Worm (Caenorhabditis elegans) whole organism, L3 larva: Measurements from ENCODE around the gene F40G12.11.
"Not testable (repeated sequence)": the region's sequence is repeated elsewhere in the genome, so short reads cannot be mapped to it uniquely, and the experiment has no call there.

Experiments used
- R02D3.7 ChIP-seq: fragments of 150-350 bp; optimal IDR thresholded peaks from 2 replicates; lab custom pipeline; 2014; ENCODE audit warnings: missing biosample characterization, missing genetic modification characterization
- aly-2 ChIP-seq: fragments of 150-350 bp; optimal IDR thresholded peaks from 2 replicates; lab custom pipeline; 2014; ENCODE audit warnings: missing biosample characterization, missing genetic modification characterization
- ama-1 ChIP-seq: fragments of 150-350 bp; optimal IDR thresholded peaks from 2 replicates; lab custom pipeline; 2018
- ceh-16 ChIP-seq: sonication (generic microtip); optimal IDR thresholded peaks from 2 replicates; lab custom pipeline; 2017; ENCODE audit warnings: missing biosample characterization, missing genetic modification characterization
- ceh-28 ChIP-seq: fragments of 150-350 bp; optimal IDR thresholded peaks from 2 replicates; lab custom pipeline; 2014; ENCODE audit warnings: missing biosample characterization, missing genetic modification reagents, missing genetic modification characterization
- ceh-9 ChIP-seq: sonication (generic microtip); optimal IDR thresholded peaks from 2 replicates; lab custom pipeline; 2018; ENCODE audit warnings: missing biosample characterization, missing genetic modification characterization
- egl-27 ChIP-seq: sonication (generic microtip); optimal IDR thresholded peaks from 4 replicates; lab custom pipeline; 2017; ENCODE audit warnings: missing biosample characterization, missing genetic modification reagents, missing genetic modification characterization
- egl-5 ChIP-seq: fragments of 150-350 bp; optimal IDR thresholded peaks from 2 replicates; lab custom pipeline; 2017; ENCODE audit warnings: missing biosample characterization, missing genetic modification reagents, missing genetic modification characterization, inconsistent platforms
- elt-1 ChIP-seq: fragments of 150-350 bp; optimal IDR thresholded peaks from 2 replicates; lab custom pipeline; 2014; ENCODE audit warnings: missing biosample characterization, missing genetic modification characterization
- elt-2 ChIP-seq: sonication (generic microtip); optimal IDR thresholded peaks from 2 replicates; lab custom pipeline; 2016; ENCODE audit warnings: missing genetic modification reagents, mild to moderate bottlenecking, missing genetic modification characterization, missing compliant biosample characterization
- eor-1 ChIP-seq, 2 experiments: fragments of 150-350 bp; optimal IDR thresholded peaks; 2 replicates each; lab custom pipeline; 2014 to 2018; ENCODE audit warnings: missing biosample characterization in 2 of 2, missing genetic modification characterization in 2 of 2
- fkh-10 ChIP-seq: sonication (generic microtip); optimal IDR thresholded peaks from 2 replicates; lab custom pipeline; 2017; ENCODE audit warnings: missing biosample characterization, missing genetic modification reagents, missing genetic modification characterization
- fos-1 ChIP-seq: fragments of 150-350 bp; optimal IDR thresholded peaks from 2 replicates; lab custom pipeline; 2014; ENCODE audit warnings: missing biosample characterization, missing genetic modification characterization
- hmg-11 ChIP-seq: sonication (generic microtip); optimal IDR thresholded peaks from 2 replicates; lab custom pipeline; 2016; ENCODE audit warnings: missing genetic modification characterization, missing compliant biosample characterization
- jun-1 ChIP-seq: fragments of 150-350 bp; optimal IDR thresholded peaks from 2 replicates; lab custom pipeline; 2014; ENCODE audit warnings: missing biosample characterization, missing genetic modification reagents, missing genetic modification characterization
- lin-39 ChIP-seq: fragments of 150-350 bp; optimal IDR thresholded peaks from 2 replicates; lab custom pipeline; 2018; ENCODE audit warnings: missing biosample characterization, missing genetic modification reagents, missing genetic modification characterization
- mdl-1 ChIP-seq: fragments of 150-350 bp; optimal IDR thresholded peaks from 2 replicates; lab custom pipeline; 2014; ENCODE audit warnings: missing biosample characterization, missing genetic modification characterization
- mml-1 ChIP-seq: fragments of 150-350 bp; sonication (generic microtip); optimal IDR thresholded peaks from 3 replicates; lab custom pipeline; 2014; ENCODE audit warnings: missing biosample characterization, missing genetic modification characterization
- nfya-1 ChIP-seq: sonication (generic microtip); optimal IDR thresholded peaks from 2 replicates; lab custom pipeline; 2017; ENCODE audit warnings: missing genetic modification characterization, mild to moderate bottlenecking, missing compliant biosample characterization, antibody characterized with exemption, moderate library complexity; ENCODE audit not compliant: insufficient read depth
- nhr-11 ChIP-seq: fragments of 150-350 bp; optimal IDR thresholded peaks from 2 replicates; lab custom pipeline; 2014; ENCODE audit warnings: missing biosample characterization, missing genetic modification characterization
- nhr-12 ChIP-seq: fragments of 150-350 bp; optimal IDR thresholded peaks from 2 replicates; lab custom pipeline; 2014; ENCODE audit warnings: missing biosample characterization, missing genetic modification characterization
- nhr-23 ChIP-seq: fragments of 150-350 bp; optimal IDR thresholded peaks from 2 replicates; lab custom pipeline; 2014; ENCODE audit warnings: missing biosample characterization, missing genetic modification reagents, missing genetic modification characterization
- nhr-237 ChIP-seq: fragments of 150-350 bp; optimal IDR thresholded peaks from 2 replicates; lab custom pipeline; 2014; ENCODE audit warnings: missing biosample characterization, missing genetic modification characterization
- nhr-25 ChIP-seq: sonication (generic microtip); optimal IDR thresholded peaks from 2 replicates; lab custom pipeline; 2017; ENCODE audit warnings: missing biosample characterization, missing genetic modification characterization
- nhr-28 ChIP-seq: fragments of 150-350 bp; optimal IDR thresholded peaks from 2 replicates; lab custom pipeline; 2014; ENCODE audit warnings: missing biosample characterization, missing genetic modification characterization
- nhr-43 ChIP-seq: sonication (generic microtip); optimal IDR thresholded peaks from 2 replicates; lab custom pipeline; 2016; ENCODE audit warnings: mild to moderate bottlenecking, missing genetic modification characterization, missing compliant biosample characterization; ENCODE audit not compliant: poor library complexity, severe bottlenecking
- nhr-67 ChIP-seq: fragments of 150-350 bp; optimal IDR thresholded peaks from 2 replicates; lab custom pipeline; 2014; ENCODE audit warnings: missing biosample characterization, missing genetic modification characterization
- nhr-77 ChIP-seq: fragments of 150-350 bp; optimal IDR thresholded peaks from 2 replicates; lab custom pipeline; 2014; ENCODE audit warnings: missing biosample characterization, missing genetic modification characterization
- pha-4 ChIP-seq: fragments of 150-350 bp; optimal IDR thresholded peaks from 2 replicates; lab custom pipeline; 2014; ENCODE audit warnings: missing biosample characterization, missing genetic modification reagents, missing genetic modification characterization
- pqm-1 ChIP-seq: fragments of 150-350 bp; optimal IDR thresholded peaks from 2 replicates; lab custom pipeline; 2017; ENCODE audit warnings: missing biosample characterization, missing genetic modification characterization, inconsistent platforms
- sea-2 ChIP-seq: fragments of 150-350 bp; sonication (generic microtip); optimal IDR thresholded peaks from 4 replicates; lab custom pipeline; 2014; ENCODE audit warnings: missing biosample characterization, missing genetic modification reagents, missing genetic modification characterization
- skn-1 ChIP-seq: fragments of 150-350 bp; optimal IDR thresholded peaks from 2 replicates; lab custom pipeline; 2014; ENCODE audit warnings: missing biosample characterization, missing genetic modification characterization
- snpc-4 ChIP-seq: fragments of 150-350 bp; optimal IDR thresholded peaks from 2 replicates; lab custom pipeline; 2014; ENCODE audit warnings: missing biosample characterization, missing genetic modification characterization
- unc-39 ChIP-seq: sonication (generic microtip); optimal IDR thresholded peaks from 4 replicates; lab custom pipeline; 2017; ENCODE audit warnings: missing biosample characterization, missing genetic modification characterization
- unc-62 ChIP-seq: fragments of 150-350 bp; sonication (generic microtip); optimal IDR thresholded peaks from 4 replicates; lab custom pipeline; 2014; ENCODE audit warnings: missing biosample characterization, missing genetic modification reagents, missing genetic modification characterization
- zag-1 ChIP-seq: fragments of 150-350 bp; optimal IDR thresholded peaks from 2 replicates; lab custom pipeline; 2014; ENCODE audit warnings: missing biosample characterization, missing genetic modification characterization
- ztf-4 ChIP-seq: fragments of 150-350 bp; optimal IDR thresholded peaks from 2 replicates; lab custom pipeline; 2014; ENCODE audit warnings: missing biosample characterization, missing genetic modification characterization

Gene F40G12.11

ce11 chrV:14273019-14273418, 13.0 kb upstream of the F40G12.11 start, which contains the start of gene F40G12.6:
Gene F40G12.6 (minus strand): TSS chrV:14273119.
- no peak for TF ChIP-seq ceh-28
- no peak for TF ChIP-seq nhr-28 (tag; lab: Kevin White, UChicago)
- no peak for TF ChIP-seq nhr-11 (tag; lab: Kevin White, UChicago)
- no peak for TF ChIP-seq nfya-1
- TF ChIP-seq mdl-1, result no peak
- TF ChIP-seq nhr-237 (tag; lab: Kevin White, UChicago), result no peak
- TF ChIP-seq ceh-9 (tag; lab: Kevin White, UChicago), result no peak
- TF ChIP-seq zag-1 (tag; lab: Kevin White, UChicago), result no peak
- TF ChIP-seq ztf-4 (tag; lab: Kevin White, UChicago), result no peak
- TF ChIP-seq ceh-16 (tag; lab: Kevin White, UChicago), result no peak
- no peak for TF ChIP-seq unc-39 (tag; lab: Kevin White, UChicago)
- TF ChIP-seq nhr-43 (tag; lab: Kevin White, UChicago), result no peak
- no peak for TF ChIP-seq lin-39 (tag; lab: Kevin White, UChicago)
- TF ChIP-seq snpc-4 (tag; lab: Kevin White, UChicago), result no peak
- no peak for TF ChIP-seq elt-1
- TF ChIP-seq elt-2 (tag; lab: Kevin White, UChicago), result no peak
- TF ChIP-seq sea-2, result no peak
- no peak for TF ChIP-seq unc-62 (GFP tag; lab: Kevin White, UChicago)
- no peak for TF ChIP-seq hmg-11 (tag; lab: Kevin White, UChicago)

ce11 chrV:14274268-14274667, 11.7 kb upstream of the F40G12.11 start, which contains the start of gene F40G12.7:
Gene F40G12.7 (plus strand): TSS chrV:14274568.
- TF ChIP-seq skn-1, nhr-23, egl-5 (tag; lab: Kevin White, UChicago): not testable (repeated sequence)

ce11 chrV:14279777-14280176, 6.2 kb upstream of the F40G12.11 start, which contains the start of gene srt-33:
Gene srt-33 (minus strand): TSS chrV:14279877.
- TF ChIP-seq nhr-237 (tag; lab: Kevin White, UChicago), result no peak
- TF ChIP-seq egl-27 (tag; lab: Kevin White, UChicago), result no peak
- no peak for TF ChIP-seq nhr-77 (tag; lab: Kevin White, UChicago)
- no peak for TF ChIP-seq nhr-11 (tag; lab: Kevin White, UChicago)
- no peak for TF ChIP-seq snpc-4 (tag; lab: Kevin White, UChicago)
- no peak for TF ChIP-seq ceh-9 (tag; lab: Kevin White, UChicago)

- no peak for TF ChIP-seq aly-2
Observed at ce11 chrV:14282222-14282709, 3.7 kb upstream of the F40G12.11 start, which contains the start of the genes srt-74 and F40G12.9. Gene srt-74 (minus strand): TSS chrV:14282322. Gene F40G12.9 (plus strand): TSS chrV:14282659.

ce11 chrV:14283241-14283640, 2.7 kb upstream of the F40G12.11 start, which contains the start of gene F40G12.10:
Gene F40G12.10 (plus strand): TSS chrV:14283541.
- TF ChIP-seq zag-1 (tag; lab: Kevin White, UChicago), result no peak
- no peak for TF ChIP-seq nhr-28 (tag; lab: Kevin White, UChicago)
- TF ChIP-seq hmg-11 (tag; lab: Kevin White, UChicago), result no peak
- no peak for TF ChIP-seq nhr-77 (tag; lab: Kevin White, UChicago)
- no peak for TF ChIP-seq mml-1
- no peak for TF ChIP-seq R02D3.7
- no peak for TF ChIP-seq nfya-1
- TF ChIP-seq nhr-12, result no peak
- no peak for TF ChIP-seq pha-4 (tag; lab: Kevin White, UChicago)
- TF ChIP-seq sea-2, result no peak
- TF ChIP-seq nhr-67 (tag; lab: Kevin White, UChicago), result no peak
- no peak for TF ChIP-seq nhr-237 (tag; lab: Kevin White, UChicago)
- TF ChIP-seq egl-5 (tag; lab: Kevin White, UChicago), result no peak
- no peak for TF ChIP-seq skn-1 (tag; lab: Kevin White, UChicago)
- TF ChIP-seq elt-2 (tag; lab: Kevin White, UChicago), result no peak

- TF ChIP-seq jun-1 (tag; lab: Kevin White, UChicago) (no peak), snpc-4 (tag; lab: Kevin White, UChicago) (no peak), skn-1 (tag; lab: Kevin White, UChicago) (no peak), fkh-10 (GFP tag; lab: Kevin White, UChicago) (no peak), pqm-1 (no peak), ama-1 (lab: Kevin White, UChicago) (no peak), egl-27 (tag; lab: Kevin White, UChicago) (no peak), nhr-28 (tag; lab: Kevin White, UChicago) (no peak), nhr-25 (tag; lab: Kevin White, UChicago) (no peak), zag-1 (tag; lab: Kevin White, UChicago) (no peak), nhr-23 (tag; lab: Kevin White, UChicago) (no peak), eor-1 (tag; optimal IDR thresholded peaks at IDR 0.05; lab: Kevin White, UChicago) (no peak), nhr-77 (tag; lab: Kevin White, UChicago) (no peak), elt-1 (no peak), nhr-67 (tag; lab: Kevin White, UChicago) (no peak), nhr-12 (no peak), fos-1 (no peak), nhr-237 (tag; lab: Kevin White, UChicago) (no peak)
Observed at ce11 chrV:14289363-14289762, 3.4 kb downstream of the F40G12.11 start, which contains the start of gene F14D7.1. Gene F14D7.1 (minus strand): TSS chrV:14289463.
